Worm (Caenorhabditis elegans) whole organism, young adult: Measurements from ENCODE around the gene dhs-17.

Experiments
- F10E7.11 ChIP-seq: sonication (generic microtip); optimal IDR thresholded peaks from 2 replicates; lab custom pipeline; 2017; ENCODE audit warnings: mild to moderate bottlenecking, missing genetic modification characterization, moderate library complexity, missing compliant biosample characterization
- F23B12.7 ChIP-seq: sonication (generic microtip); optimal IDR thresholded peaks from 2 replicates; lab custom pipeline; 2017; ENCODE audit warnings: missing genetic modification characterization, mild to moderate bottlenecking, missing compliant biosample characterization, antibody characterized with exemption, moderate library complexity; ENCODE audit not compliant: insufficient read depth
- F39B2.1 ChIP-seq: fragments of 200-800 bp; sonication (Bioruptor generic); IDR thresholded peaks from 2 replicates; pipeline ENCODE4 v1.3.6; 2022; ENCODE audit warnings: missing genetic modification reagents, missing genetic modification characterization, missing compliant biosample characterization
- F55B11.4 ChIP-seq: sonication (generic microtip); optimal IDR thresholded peaks from 2 replicates; lab custom pipeline; 2016; ENCODE audit warnings: missing compliant biosample characterization, missing genetic modification characterization, borderline replicate concordance; ENCODE audit not compliant: insufficient read depth
- K11D2.4 ChIP-seq: fragments of 200-800 bp; sonication (Bioruptor generic); IDR thresholded peaks from 2 replicates; pipeline ENCODE4 v1.3.6; 2022; ENCODE audit warnings: missing genetic modification reagents, missing genetic modification characterization, missing compliant biosample characterization
- K12H6.12 ChIP-seq: fragments of 200-800 bp; sonication (Bioruptor generic); optimal IDR thresholded peaks from 2 replicates; lab custom pipeline; 2018; ENCODE audit warnings: mild to moderate bottlenecking, missing genetic modification characterization, missing compliant biosample characterization
- Y53G8AR.9 ChIP-seq: fragments of 200-800 bp; sonication (Bioruptor generic); conservative IDR thresholded peaks from 2 replicates; pipeline ENCODE4 v1.3.6; 2022; ENCODE audit warnings: missing genetic modification reagents, missing genetic modification characterization, missing compliant biosample characterization
- Y79H2A.3 ChIP-seq: fragments of 200-800 bp; sonication (Bioruptor generic); conservative IDR thresholded peaks from 2 replicates; pipeline ENCODE4 v1.3.6; 2022; ENCODE audit warnings: missing genetic modification reagents, missing genetic modification characterization, missing compliant biosample characterization
- Y95B8A.8 ChIP-seq: fragments of 200-800 bp; sonication (Bioruptor generic); IDR thresholded peaks from 2 replicates; pipeline ENCODE4 v1.3.6; 2022; ENCODE audit warnings: missing genetic modification reagents, missing genetic modification characterization, missing compliant biosample characterization
- aptf-2 ChIP-seq: fragments of 200-800 bp; sonication (Bioruptor generic); conservative IDR thresholded peaks from 2 replicates; pipeline ENCODE4 v1.3.6; 2022; ENCODE audit warnings: missing genetic modification reagents, missing genetic modification characterization, missing compliant biosample characterization
- aptf-3 ChIP-seq: fragments of 200-800 bp; sonication (Bioruptor generic); IDR thresholded peaks from 2 replicates; pipeline ENCODE4 v1.3.6; 2022; ENCODE audit warnings: missing genetic modification characterization, missing compliant biosample characterization
- atf-7 ChIP-seq: sonication (generic microtip); optimal IDR thresholded peaks from 2 replicates; lab custom pipeline; 2017; ENCODE audit warnings: mild to moderate bottlenecking, missing genetic modification characterization, missing compliant biosample characterization
- ccch-3 ChIP-seq: fragments of 200-800 bp; sonication (Bioruptor generic); optimal IDR thresholded peaks from 2 replicates; lab custom pipeline; 2018; ENCODE audit warnings: mild to moderate bottlenecking, missing genetic modification characterization, missing compliant biosample characterization
- ceh-27 ChIP-seq: fragments of 200-800 bp; sonication (Bioruptor generic); optimal IDR thresholded peaks from 2 replicates; lab custom pipeline; 2018; ENCODE audit warnings: mild to moderate bottlenecking, missing genetic modification characterization, moderate library complexity, missing compliant biosample characterization
- chd-7 ChIP-seq: sonication (generic microtip); optimal IDR thresholded peaks from 2 replicates; lab custom pipeline; 2016; ENCODE audit warnings: mild to moderate bottlenecking, missing genetic modification characterization, moderate library complexity, missing compliant biosample characterization
- dox-1 ChIP-seq: fragments of 200-800 bp; sonication (Bioruptor generic); IDR thresholded peaks from 2 replicates; pipeline ENCODE4 v1.3.6; 2022; ENCODE audit warnings: missing genetic modification reagents, missing genetic modification characterization, missing compliant biosample characterization
- dpff-1 ChIP-seq: sonication (generic microtip); optimal IDR thresholded peaks from 2 replicates; lab custom pipeline; 2017; ENCODE audit warnings: mild to moderate bottlenecking, missing genetic modification characterization, missing compliant biosample characterization
- efl-1 ChIP-seq: fragments of 150-350 bp; optimal IDR thresholded peaks from 2 replicates; lab custom pipeline; 2014; ENCODE audit warnings: missing biosample characterization, missing genetic modification reagents, missing genetic modification characterization
- hmg-1.2 ChIP-seq: fragments of 200-800 bp; sonication (Bioruptor generic); IDR thresholded peaks from 2 replicates; pipeline ENCODE4 v1.3.6; 2022; ENCODE audit warnings: missing genetic modification reagents, missing genetic modification characterization, missing compliant biosample characterization
- hrde-1 ChIP-seq: sonication (generic microtip); optimal IDR thresholded peaks from 2 replicates; lab custom pipeline; 2016; ENCODE audit warnings: missing genetic modification characterization, mild to moderate bottlenecking, missing compliant biosample characterization, moderate library complexity, missing genotype, missing genetic modification reagents, borderline replicate concordance
- lin-26 ChIP-seq: fragments of 200-800 bp; sonication (Bioruptor generic); IDR thresholded peaks from 2 replicates; pipeline ENCODE4 v1.3.6; 2022; ENCODE audit warnings: missing genetic modification reagents, missing genetic modification characterization, missing compliant biosample characterization
- lin-54 ChIP-seq: fragments of 200-800 bp; sonication (Bioruptor generic); optimal IDR thresholded peaks from 2 replicates; lab custom pipeline; 2018; ENCODE audit warnings: mild to moderate bottlenecking, missing genetic modification characterization, missing compliant biosample characterization
- madf-6 ChIP-seq: fragments of 200-800 bp; sonication (Bioruptor generic); IDR thresholded peaks from 2 replicates; pipeline ENCODE4 v1.3.6; 2022; ENCODE audit warnings: missing genetic modification reagents, missing genetic modification characterization, missing compliant biosample characterization
- mcd-1 ChIP-seq: fragments of 200-800 bp; sonication (Bioruptor generic); IDR thresholded peaks from 2 replicates; pipeline ENCODE4 v1.3.6; 2022; ENCODE audit warnings: missing genetic modification reagents, missing genetic modification characterization, missing compliant biosample characterization
- repo-1 ChIP-seq: sonication (generic microtip); optimal IDR thresholded peaks from 2 replicates; lab custom pipeline; 2017; ENCODE audit warnings: mild to moderate bottlenecking, missing genetic modification characterization, missing compliant biosample characterization
- snpc-1.1 ChIP-seq: sonication (generic microtip); optimal IDR thresholded peaks from 2 replicates; lab custom pipeline; 2017; ENCODE audit warnings: missing genetic modification characterization, mild to moderate bottlenecking, missing compliant biosample characterization, antibody characterized with exemption, moderate library complexity, missing genotype, missing genetic modification reagents; ENCODE audit not compliant: insufficient read depth
- somi-1 ChIP-seq: fragments of 200-800 bp; sonication (Bioruptor generic); optimal IDR thresholded peaks from 2 replicates; lab custom pipeline; 2018; ENCODE audit warnings: mild to moderate bottlenecking, missing genetic modification characterization, missing compliant biosample characterization
- tbx-9 ChIP-seq: sonication (generic microtip); optimal IDR thresholded peaks from 2 replicates; lab custom pipeline; 2016; ENCODE audit warnings: borderline replicate concordance, missing genetic modification characterization, inconsistent platforms, missing compliant biosample characterization
- unc-130 ChIP-seq: sonication (generic microtip); optimal IDR thresholded peaks from 2 replicates; lab custom pipeline; 2016; ENCODE audit warnings: missing genetic modification reagents, missing genetic modification characterization, missing compliant biosample characterization
- zfh-2 ChIP-seq: fragments of 200-800 bp; sonication (Bioruptor generic); conservative IDR thresholded peaks from 2 replicates; pipeline ENCODE4 v1.3.6; 2022; ENCODE audit warnings: missing genetic modification reagents, missing genetic modification characterization, missing compliant biosample characterization
- ztf-22 ChIP-seq: fragments of 200-800 bp; sonication (Bioruptor generic); optimal IDR thresholded peaks from 2 replicates; lab custom pipeline; 2018; ENCODE audit warnings: mild to moderate bottlenecking, missing genetic modification characterization, moderate library complexity, missing compliant biosample characterization
- ztf-3 ChIP-seq: fragments of 200-800 bp; sonication (Bioruptor generic); optimal IDR thresholded peaks from 2 replicates; lab custom pipeline; 2018; ENCODE audit warnings: mild to moderate bottlenecking, missing genetic modification characterization, missing compliant biosample characterization

dhs-17 gene

DNA sequence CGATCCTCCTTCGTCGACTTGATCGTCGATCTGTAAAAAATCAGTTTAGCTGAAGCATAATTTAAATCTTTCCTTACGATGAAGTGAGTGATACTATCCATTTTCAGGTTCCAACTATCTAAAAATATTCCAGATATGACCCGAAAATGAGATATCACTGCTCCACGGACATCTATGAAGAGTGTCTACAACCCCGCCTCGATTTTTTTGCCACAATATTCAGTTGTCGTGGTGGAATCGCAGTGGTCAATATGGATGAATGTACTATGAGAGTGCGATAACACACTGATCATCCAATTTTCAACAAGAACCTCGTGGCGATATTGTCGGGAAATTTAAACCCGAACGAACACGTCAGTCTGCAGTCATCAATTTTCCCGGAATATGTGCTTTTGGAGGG lies 6.8 kb upstream of the dhs-17 start, which contains the start of gene R01B10.2:
Gene R01B10.2, minus strand, starts transcription at position 101 of the 400 bp plus-strand sequence.
- no peak for TF ChIP-seq Y53G8AR.9 (GFP tag; lab: Robert Waterston, UW)
- TF ChIP-seq atf-7 (tag; lab: Kevin White, UChicago): no peak
- no peak for TF ChIP-seq somi-1
- no peak for TF ChIP-seq F23B12.7 (tag; lab: Kevin White, UChicago)
- no peak for TF ChIP-seq repo-1
- TF ChIP-seq unc-130 (GFP tag; lab: Kevin White, UChicago): no peak
- no peak for TF ChIP-seq ztf-3 (GFP tag; lab: Kevin White, UChicago)
- TF ChIP-seq mcd-1 (GFP tag; lab: Robert Waterston, UW): no peak
- TF ChIP-seq zfh-2 (GFP tag; lab: Robert Waterston, UW): no peak
- TF ChIP-seq Y95B8A.8 (GFP tag; lab: Robert Waterston, UW): no peak
- TF ChIP-seq K11D2.4 (GFP tag; lab: Robert Waterston, UW): no peak
- TF ChIP-seq hrde-1 (tag; lab: Kevin White, UChicago): no peak
- TF ChIP-seq dox-1 (GFP tag; lab: Robert Waterston, UW): no peak
- TF ChIP-seq F55B11.4 (tag; lab: Kevin White, UChicago): no peak
- TF ChIP-seq ccch-3 (GFP tag; lab: Kevin White, UChicago): no peak
- no peak for TF ChIP-seq ztf-22 (GFP tag; lab: Kevin White, UChicago)
- no peak for TF ChIP-seq snpc-1.1 (tag; lab: Kevin White, UChicago)
- TF ChIP-seq, all 124 proteins: peak for 0

ce11 chrV:6039911-6040310 lies 5.3 kb upstream of the dhs-17 start:
- TF ChIP-seq aptf-2 (GFP tag; lab: Robert Waterston, UW) (peak; percentile 82), aptf-3 (peak; percentile 52; the same call in 1 of the 2 replicates)

DNA sequence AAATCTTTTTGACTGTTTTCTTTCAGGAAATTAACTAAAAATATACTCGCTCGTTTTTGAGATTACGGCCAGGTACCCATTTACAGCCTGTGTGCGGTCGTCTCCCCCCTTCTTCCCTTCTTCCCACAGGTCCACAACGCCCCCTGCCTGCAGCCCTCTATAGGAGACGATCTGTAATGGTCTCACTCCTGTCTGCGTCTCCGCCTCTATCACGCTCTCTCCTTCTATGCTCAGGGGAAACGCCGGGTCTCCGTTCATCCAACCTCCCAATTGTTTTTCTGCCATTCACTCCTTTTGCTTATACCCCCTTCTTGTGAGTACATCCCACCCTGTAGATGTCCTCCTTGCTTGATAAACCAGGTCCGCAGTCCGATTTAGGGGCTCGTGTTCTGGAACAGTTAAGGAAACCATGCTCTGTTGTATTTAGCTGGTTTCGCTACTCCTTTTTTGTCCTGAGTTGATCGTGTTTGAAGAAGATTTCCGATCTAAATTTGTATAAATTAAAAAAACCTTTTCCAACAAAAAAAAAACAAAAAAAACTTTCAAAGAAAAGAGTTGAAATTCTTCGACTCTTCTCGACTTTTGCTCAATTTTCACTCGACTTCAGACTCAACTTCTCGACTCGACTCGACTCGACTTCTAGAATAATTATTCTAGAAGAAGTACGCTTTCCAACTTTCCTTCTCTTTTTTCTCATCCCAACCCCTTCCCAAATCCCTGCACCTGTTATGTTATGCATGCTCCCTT lies 4.0 kb upstream of the dhs-17 start, which contains the start of gene F29G9.1:
Gene F29G9.1, plus strand, starts transcription at position 697 of the 747 bp plus-strand sequence.
- 0 out of 2 replicates have a peak, but pooled peaks have one; percentile 25 for TF ChIP-seq aptf-3
- TF ChIP-seq aptf-2 (GFP tag; lab: Robert Waterston, UW): peak; percentile 97
- TF ChIP-seq hmg-1.2 (GFP tag; lab: Robert Waterston, UW): peak; percentile 74
- TF ChIP-seq zfh-2 (GFP tag; lab: Robert Waterston, UW): 0 out of 2 replicates have a peak, but pooled peaks have one; percentile 28
- TF ChIP-seq lin-26 (GFP tag; lab: Robert Waterston, UW): 0 out of 2 replicates have a peak, but pooled peaks have one; percentile 20

DNA sequence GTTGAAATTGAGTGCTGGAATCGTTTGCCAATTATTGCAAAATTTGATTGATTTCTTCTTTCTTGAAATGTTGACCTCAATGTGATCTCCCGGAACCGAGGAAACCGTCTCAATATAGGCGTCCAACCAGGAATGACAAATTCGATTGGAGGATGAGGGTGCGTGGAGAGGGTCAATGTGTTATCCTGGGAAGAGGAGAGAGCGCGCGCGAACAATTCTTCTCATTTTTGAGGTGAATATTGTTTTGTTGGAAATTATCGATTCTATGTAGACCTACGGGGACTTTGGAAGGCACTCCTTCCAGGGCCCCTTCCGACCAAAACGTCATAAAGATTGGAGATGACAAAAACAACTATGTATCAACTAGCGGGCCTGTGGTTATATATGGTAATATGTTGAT lies 1.9 kb upstream of the dhs-17 start:
- TF ChIP-seq F10E7.11 (tag; lab: Kevin White, UChicago): no peak
- TF ChIP-seq snpc-1.1 (tag; lab: Kevin White, UChicago): no peak
- TF ChIP-seq Y79H2A.3 (GFP tag; lab: Robert Waterston, UW): no peak
- no peak for TF ChIP-seq Y95B8A.8 (GFP tag; lab: Robert Waterston, UW)
- peak; percentile 66; the same call in 1 of the 2 replicates for TF ChIP-seq madf-6 (GFP tag; lab: Robert Waterston, UW)
- TF ChIP-seq F39B2.1 (GFP tag; lab: Robert Waterston, UW): no peak
- TF ChIP-seq tbx-9: no peak
- no peak for TF ChIP-seq K12H6.12 (tag; lab: Kevin White, UChicago)
- TF ChIP-seq efl-1 (GFP tag; lab: Kevin White, UChicago): peak; percentile 42
- TF ChIP-seq lin-54 (GFP tag; lab: Kevin White, UChicago): no peak
- TF ChIP-seq aptf-3: peak; percentile 69; the same call in 1 of the 2 replicates
- TF ChIP-seq dpff-1 (tag; lab: Kevin White, UChicago): no peak
- TF ChIP-seq ceh-27 (GFP tag; lab: Kevin White, UChicago): no peak
- TF ChIP-seq chd-7: no peak
- peak; percentile 95 for TF ChIP-seq aptf-2 (GFP tag; lab: Robert Waterston, UW)
